Worm (Caenorhabditis elegans) whole organism, mixed stage, embryonic: ENCODE results near the gene ptp-4A2.

Experiments used
- ceh-43 ChIP-seq: fragments of 200-800 bp; sonication (Bioruptor generic); optimal IDR thresholded peaks from 2 replicates; lab custom pipeline; 2018; ENCODE audit warnings: mild to moderate bottlenecking, missing genetic modification characterization, moderate library complexity, missing compliant biosample characterization
- nhr-2 ChIP-seq: fragments of 150-350 bp; optimal IDR thresholded peaks from 2 replicates; lab custom pipeline; 2014; ENCODE audit warnings: missing biosample characterization, missing genetic modification characterization
- snpc-4 ChIP-seq: fragments of 150-350 bp; optimal IDR thresholded peaks from 2 replicates; lab custom pipeline; 2014; ENCODE audit warnings: missing biosample characterization, missing genetic modification characterization

DNA sequence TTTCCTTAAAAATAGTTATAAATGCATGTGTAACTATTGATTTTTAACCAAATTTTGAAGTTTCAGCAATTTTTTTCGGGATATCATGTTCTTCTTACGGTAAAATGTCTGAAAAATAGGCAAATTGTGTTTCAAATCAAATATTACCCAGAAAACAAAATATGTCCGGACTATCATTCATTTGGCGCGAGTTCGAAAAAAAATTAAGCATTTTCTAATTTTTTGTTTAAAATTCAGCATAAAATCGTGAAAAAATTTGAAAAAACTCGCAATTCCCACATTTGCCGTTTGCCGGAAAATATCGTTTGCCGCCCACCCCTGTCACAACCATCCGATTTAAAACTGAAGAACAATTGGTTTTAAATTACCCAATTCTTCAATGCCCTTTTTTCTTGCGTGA, 48.5 kb upstream of the ptp-4A2 start:
- no peak for TF ChIP-seq ceh-43 (GFP tag; lab: Kevin White, UChicago)
- no peak for TF ChIP-seq nhr-2 (tag; lab: Kevin White, UChicago)
- no peak for TF ChIP-seq snpc-4
